Worm (Caenorhabditis elegans): ENCODE data around the gene Y65A5A.24.

DNA sequence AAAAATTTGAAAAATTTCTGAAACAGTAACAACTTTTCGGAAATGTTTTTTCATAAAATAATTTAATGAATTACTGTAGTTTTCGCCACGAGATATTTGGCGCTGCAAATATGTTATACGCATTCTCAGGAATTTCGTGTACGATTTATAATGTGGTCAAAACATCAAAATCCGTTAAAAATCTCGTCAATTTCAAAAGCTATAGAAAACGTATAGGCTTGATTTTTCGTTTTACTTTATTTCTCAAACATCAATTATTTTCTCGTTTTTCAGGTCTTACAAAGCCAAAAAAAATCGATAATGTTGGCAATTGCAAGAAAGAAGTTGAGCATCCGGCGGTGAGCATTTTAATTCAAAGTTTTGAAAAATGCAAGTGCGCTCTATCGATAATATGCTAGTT is 49.2 kb downstream of the Y65A5A.24 start, which contains the start of gene dlc-4:
- TF ChIP-seq ama-1 (optimal IDR thresholded peaks at IDR 0.05) (no peak), sea-1 (GFP tag; conservative IDR thresholded peaks at IDR 0.05) (no peak), flt-1 (GFP tag; IDR thresholded peaks at IDR 0.05) (no peak), F13C5.2 (tag; optimal IDR thresholded peaks at IDR 0.05) (no peak), tbx-11 (GFP tag; IDR thresholded peaks at IDR 0.05) (no peak), B0310.2 (tag; optimal IDR thresholded peaks at IDR 0.05) (no peak)

Measured in whole organism, early embryonic.